Fruit fly (Drosophila melanogaster): ENCODE results near the gene CG32984.

The CG32984 gene

DNA sequence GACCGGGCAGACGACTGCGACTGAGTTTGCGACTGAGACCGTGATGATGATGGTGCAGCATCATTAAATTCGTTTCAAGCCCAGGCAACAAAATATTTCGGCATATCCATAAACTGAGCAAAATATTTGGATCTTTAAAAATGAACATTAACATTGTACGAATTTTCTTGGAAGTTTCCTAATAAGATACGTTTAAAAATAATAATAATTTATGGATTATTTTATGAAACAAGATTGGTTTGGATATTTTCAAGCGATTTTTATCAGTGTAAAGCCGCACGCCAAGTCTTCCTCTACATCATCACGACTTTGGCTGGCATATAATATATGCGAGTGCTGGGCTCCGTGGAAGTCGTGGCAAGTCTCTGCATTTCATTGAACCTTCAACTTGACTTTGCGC lies 44.5 kb upstream of the CG32984 start (continued):
- TF ChIP-seq Hr38 (GFP tag; optimal IDR thresholded peaks at IDR 0.05) = no peak
- TF ChIP-seq pdm3 (GFP tag; optimal IDR thresholded peaks at IDR 0.05) = peak; percentile 75
- TF ChIP-seq CG9139 (GFP tag; optimal IDR thresholded peaks at IDR 0.05) = peak; percentile 46
- TF ChIP-seq eg (GFP tag; IDR thresholded peaks at IDR 0.05) = peak; percentile 72
- peak; percentile 63 for TF ChIP-seq CG6808 (GFP tag; optimal IDR thresholded peaks at IDR 0.05)
- TF ChIP-seq lz (GFP tag; optimal IDR thresholded peaks at IDR 0.05) = peak; percentile 72
- TF ChIP-seq Smox (GFP tag; optimal IDR thresholded peaks at IDR 0.05) = peak; percentile 79
- peak; percentile 64 for TF ChIP-seq CG7368 (GFP tag; optimal IDR thresholded peaks at IDR 0.05)
- TF ChIP-seq Blimp-1 (GFP tag; optimal IDR thresholded peaks at IDR 0.05) = peak; percentile 24
- TF ChIP-seq fd85E (GFP tag; optimal IDR thresholded peaks at IDR 0.05) = no peak
- peak; percentile 33 for TF ChIP-seq CG1621 (tag; optimal IDR thresholded peaks at IDR 0.05)
- TF ChIP-seq Ets21C (GFP tag; optimal IDR thresholded peaks at IDR 0.05) = peak; percentile 39
- TF ChIP-seq fd59A (GFP tag; optimal IDR thresholded peaks at IDR 0.05) = peak; percentile 49
- TF ChIP-seq Hr39 (GFP tag; optimal IDR thresholded peaks at IDR 0.05) = peak; percentile 55
- peak; percentile 58 for TF ChIP-seq CG11902 (GFP tag; optimal IDR thresholded peaks at IDR 0.05)
- peak; percentile 36 to 55 for TF ChIP-seq salr (GFP tag; optimal IDR thresholded peaks at IDR 0.05)
- TF ChIP-seq Eip78C (GFP tag) = peak; percentile 96
- TF ChIP-seq fkh (GFP tag; optimal IDR thresholded peaks at IDR 0.05) = no peak

DNA sequence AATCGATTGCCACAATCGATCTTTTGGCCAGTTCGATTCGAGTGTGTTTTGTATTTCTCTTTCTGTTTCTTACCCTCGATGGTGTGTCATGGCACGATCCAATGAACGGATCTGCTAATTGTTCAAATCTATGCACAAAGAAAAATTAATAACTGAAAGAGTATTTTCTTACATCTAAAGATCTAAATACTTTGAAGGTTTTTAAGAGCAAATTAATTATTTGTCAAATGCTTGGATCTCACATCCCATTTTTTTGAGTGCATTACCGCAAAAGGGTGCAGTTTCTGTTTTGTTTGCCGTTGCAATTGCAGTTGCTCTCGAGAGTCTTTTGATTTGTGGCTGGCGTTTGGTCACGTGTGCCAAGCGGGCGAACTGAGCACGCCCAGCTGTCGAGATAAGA lies 42.8 kb upstream of the CG32984 start:
- TF ChIP-seq topi (GFP tag; optimal IDR thresholded peaks at IDR 0.05) (no peak), Eip93F (GFP tag; optimal IDR thresholded peaks at IDR 0.05) (no peak), CG6854 (GFP tag; optimal IDR thresholded peaks at IDR 0.05) (no peak), CG6792 (GFP tag; optimal IDR thresholded peaks at IDR 0.05) (no peak), pdm3 (GFP tag; optimal IDR thresholded peaks at IDR 0.05) (peak; percentile 9), Ets21C (GFP tag; optimal IDR thresholded peaks at IDR 0.05) (no peak), Eip78C (GFP tag) (peak; percentile 74), svp (GFP tag) (peak; percentile 53), eg (GFP tag; IDR thresholded peaks at IDR 0.05) (peak; percentile 58; the same call in 2 of the 3 replicates), CG9139 (GFP tag; optimal IDR thresholded peaks at IDR 0.05) (no peak), CG15336 (GFP tag; IDR thresholded peaks at IDR 0.05) (peak; percentile 46), Hr4 (GFP tag; optimal IDR thresholded peaks at IDR 0.05) (peak; percentile 32), CG6163 (GFP tag; IDR thresholded peaks at IDR 0.05) (0 out of 3 replicates have a peak, but pooled peaks have one; percentile 48), OdsH (GFP tag; optimal IDR thresholded peaks at IDR 0.05) (no peak), vri (GFP tag; optimal IDR thresholded peaks at IDR 0.05) (no peak), CG3919 (GFP tag; optimal IDR thresholded peaks at IDR 0.05) (peak; percentile 9), CG32006 (GFP tag; optimal IDR thresholded peaks at IDR 0.05) (peak; percentile 25), achi (GFP tag; optimal IDR thresholded peaks at IDR 0.05) (peak; percentile 3), CG4318 (GFP tag; optimal IDR thresholded peaks at IDR 0.05) (no peak), CG16779 (tag; optimal IDR thresholded peaks at IDR 0.05) (no peak), CG1621 (tag; optimal IDR thresholded peaks at IDR 0.05) (no peak), CG10669 (GFP tag; optimal IDR thresholded peaks at IDR 0.05) (no peak), cyc (GFP tag; optimal IDR thresholded peaks at IDR 0.05) (no peak), CG8119 (GFP tag; IDR thresholded peaks at IDR 0.05) (0 out of 3 replicates have a peak, but pooled peaks have one; percentile 26), CG10631 (GFP tag; optimal IDR thresholded peaks at IDR 0.05) (no peak), CG34406 (GFP tag; optimal IDR thresholded peaks at IDR 0.05) (no peak), Sox14 (GFP tag; optimal IDR thresholded peaks at IDR 0.05) (no peak), dac (GFP tag; optimal IDR thresholded peaks at IDR 0.05) (no peak), Sox102F (GFP tag; optimal IDR thresholded peaks at IDR 0.05) (no peak)
